Fruit fly (Drosophila melanogaster): ENCODE measurements around the gene CG2841.
A peak's percentile ranks its signal among the peaks of the same experiment; 100 is the strongest.

The CG2841 gene

DNA sequence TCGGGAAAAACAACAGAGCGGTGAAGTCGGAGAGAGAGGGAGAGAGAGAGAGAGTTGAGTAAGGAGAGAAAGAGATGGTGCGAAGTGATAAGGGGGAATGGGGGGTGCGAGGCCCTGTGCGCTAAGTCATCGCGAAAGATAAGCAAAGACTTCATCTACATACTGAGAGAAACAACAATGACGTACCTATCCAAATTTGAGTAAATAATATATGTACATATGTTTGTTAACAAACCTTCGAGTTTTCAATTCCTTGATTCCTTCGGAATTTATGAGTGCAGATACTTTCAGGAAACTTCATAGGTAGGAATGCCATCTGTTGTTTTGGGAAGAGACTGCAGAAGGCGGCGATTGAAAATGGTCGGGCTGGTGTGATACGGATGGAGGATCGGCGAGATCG, 29.7 kb downstream of the CG2841 start (continued):
- TF ChIP-seq rgr (GFP tag; optimal IDR thresholded peaks at IDR 0.05) (no peak), sv (GFP tag; optimal IDR thresholded peaks at IDR 0.05) (no peak), GATAd (GFP tag; optimal IDR thresholded peaks at IDR 0.05) (no peak), br (GFP tag; optimal IDR thresholded peaks at IDR 0.05) (peak; percentile 46), brk (GFP tag; optimal IDR thresholded peaks at IDR 0.05) (no peak)

DNA sequence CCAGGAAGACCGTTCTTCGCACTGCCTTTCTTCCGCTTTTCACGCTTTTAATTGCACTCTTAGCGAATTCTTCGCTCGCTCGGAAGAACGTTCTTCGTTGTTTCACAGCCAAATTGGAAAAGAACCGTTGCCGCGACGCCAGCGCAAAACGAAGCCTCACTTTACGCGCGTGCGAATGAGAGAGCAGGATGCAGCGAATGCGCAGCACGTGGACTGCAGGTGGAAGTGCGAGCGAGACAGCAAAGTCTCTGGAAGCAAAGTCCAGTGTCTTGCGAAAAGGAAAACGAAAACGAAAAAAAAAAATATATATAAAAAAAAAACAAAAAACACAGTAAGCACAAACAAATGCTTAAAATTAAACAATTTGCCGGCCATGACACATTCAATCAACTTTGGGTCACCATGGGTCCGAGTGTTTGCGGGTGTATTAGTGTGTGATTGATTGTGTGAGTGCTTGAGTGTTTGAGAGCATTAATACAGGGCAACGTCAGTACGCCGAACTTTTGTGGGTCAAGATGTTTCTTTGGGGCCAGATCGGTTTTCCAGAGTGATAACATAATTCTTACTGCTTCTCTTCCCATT, 31.5 kb downstream of the CG2841 start, which contains the start of gene Ilp6:
TSS of gene Ilp6 (minus strand) at position 103 of the 582 bp plus-strand sequence.
- TF ChIP-seq Hr83 (GFP tag; optimal IDR thresholded peaks at IDR 0.05; ENCODE audit: poor library complexity, severe bottlenecking), result no peak
- TF ChIP-seq sv (GFP tag; optimal IDR thresholded peaks at IDR 0.05), result no peak
- peak; percentile 87 for TF ChIP-seq Hnf4 (GFP tag; optimal IDR thresholded peaks at IDR 0.05)
- TF ChIP-seq Rel (GFP tag; optimal IDR thresholded peaks at IDR 0.05), result peak; percentile 54
- peak; percentile 48 for TF ChIP-seq Rel (tag; optimal IDR thresholded peaks at IDR 0.05)
- TF ChIP-seq N (GFP tag; optimal IDR thresholded peaks at IDR 0.05), result no peak
- TF ChIP-seq Vsx2 (GFP tag; optimal IDR thresholded peaks at IDR 0.05; ENCODE audit: partially characterized antibody), result no peak
- peak; percentile 19 for TF ChIP-seq Sp1 (GFP tag; optimal IDR thresholded peaks at IDR 0.05)
- TF ChIP-seq h (GFP tag; optimal IDR thresholded peaks at IDR 0.05), result peak; percentile 20

DNA sequence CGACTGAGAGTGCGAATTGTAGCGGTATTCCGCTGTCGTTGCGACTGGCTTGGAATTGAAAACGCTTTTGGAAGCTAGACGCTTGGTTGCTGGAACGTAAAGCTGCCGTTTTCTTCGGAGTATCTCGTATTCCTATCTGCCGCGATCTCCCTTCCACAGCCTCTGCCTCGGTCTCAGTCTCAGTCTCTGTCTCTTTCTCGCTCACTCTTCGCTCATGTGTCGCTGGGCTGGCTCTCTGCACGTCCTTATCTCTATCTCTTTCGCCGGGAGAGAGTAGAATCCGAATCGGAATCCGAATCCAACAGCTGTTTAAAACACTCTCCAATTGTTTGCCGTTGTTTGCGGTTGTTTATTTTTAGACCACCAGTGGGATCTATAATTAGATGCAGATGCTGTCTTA, 32.1 kb downstream of the CG2841 start:
- TF ChIP-seq brk (GFP tag; optimal IDR thresholded peaks at IDR 0.05) (no peak), dl (GFP tag; optimal IDR thresholded peaks at IDR 0.05; ENCODE audit: insufficient read depth in 1 of 2, partially characterized antibody in 2 of 2) (peak in 1 of 2 experiments; percentile 30), pan (optimal IDR thresholded peaks at IDR 0.05) (no peak), Rel (GFP tag; optimal IDR thresholded peaks at IDR 0.05) (no peak), Rel (tag; optimal IDR thresholded peaks at IDR 0.05) (no peak), Dif (GFP tag; optimal IDR thresholded peaks at IDR 0.05; ENCODE audit: partially characterized antibody) (peak; percentile 17)

DNA sequence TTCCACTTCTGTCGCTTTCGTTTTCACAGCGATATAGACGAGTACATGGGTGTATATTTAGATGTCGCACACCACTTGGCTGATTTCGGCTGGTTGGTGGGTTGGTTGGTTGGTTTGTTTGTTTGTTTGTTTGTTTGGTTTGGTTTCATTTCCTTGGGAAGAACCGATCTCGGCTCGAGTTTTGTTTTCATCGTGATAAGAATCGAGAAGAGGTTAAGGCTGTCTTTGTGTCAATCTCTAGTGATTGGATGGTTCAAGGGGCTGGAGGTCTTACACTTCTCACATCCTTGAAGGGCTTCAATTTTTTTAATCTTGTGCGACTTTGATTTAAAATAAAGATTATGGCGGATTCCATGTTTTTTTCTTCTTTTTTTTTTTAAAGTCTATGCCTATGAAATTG, 33.4 kb downstream of the CG2841 start:
- no peak for TF ChIP-seq CrebA (GFP tag; optimal IDR thresholded peaks at IDR 0.05; ENCODE audit: borderline replicate concordance)
- no peak for TF ChIP-seq Rel (GFP tag; optimal IDR thresholded peaks at IDR 0.05)
- TF ChIP-seq Rel (tag; optimal IDR thresholded peaks at IDR 0.05), result peak; percentile 78
- no peak for TF ChIP-seq psq (GFP tag; optimal IDR thresholded peaks at IDR 0.05)
- no peak for TF ChIP-seq Myc (optimal IDR thresholded peaks at IDR 0.05)

DNA sequence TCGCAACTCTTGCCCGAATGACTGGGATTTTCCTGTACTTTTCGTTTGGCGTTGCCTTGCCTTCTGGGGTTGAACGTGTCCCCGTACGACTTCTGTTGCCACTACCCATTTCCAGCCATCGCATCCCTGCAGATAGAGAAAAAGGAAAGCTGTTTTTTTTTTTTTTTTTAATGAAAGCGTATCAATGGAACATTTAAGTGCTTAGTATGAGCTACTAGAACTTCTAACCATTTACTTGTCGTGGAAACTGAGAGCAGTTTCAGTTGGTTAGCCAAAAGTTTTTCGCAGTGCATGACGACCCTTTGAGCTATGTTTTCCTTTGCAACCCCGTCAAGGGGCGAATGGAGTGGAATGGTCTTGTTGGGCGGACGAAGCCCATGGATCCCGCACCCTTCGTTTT, 36.8 kb downstream of the CG2841 start:
- TF ChIP-seq Sp1 (GFP tag; optimal IDR thresholded peaks at IDR 0.05) (peak; percentile 64), Hr78 (GFP tag; optimal IDR thresholded peaks at IDR 0.05) (no peak), N (GFP tag; optimal IDR thresholded peaks at IDR 0.05) (no peak), Rel (GFP tag; optimal IDR thresholded peaks at IDR 0.05) (no peak), Rel (tag; optimal IDR thresholded peaks at IDR 0.05) (no peak), pan (optimal IDR thresholded peaks at IDR 0.05) (no peak), h (GFP tag; optimal IDR thresholded peaks at IDR 0.05) (no peak), Myc (optimal IDR thresholded peaks at IDR 0.05) (no peak), Hr83 (GFP tag; optimal IDR thresholded peaks at IDR 0.05; ENCODE audit: poor library complexity, severe bottlenecking) (no peak), Mio (GFP tag; optimal IDR thresholded peaks at IDR 0.05) (no peak), woc (GFP tag; optimal IDR thresholded peaks at IDR 0.05) (peak; percentile 57), CrebA (GFP tag; optimal IDR thresholded peaks at IDR 0.05; ENCODE audit: borderline replicate concordance) (no peak), Dfd (GFP tag; optimal IDR thresholded peaks at IDR 0.05) (no peak), CG32264 (GFP tag; optimal IDR thresholded peaks at IDR 0.05) (no peak), dsf (GFP tag; optimal IDR thresholded peaks at IDR 0.05; ENCODE audit: borderline replicate concordance) (no peak), tai (GFP tag; optimal IDR thresholded peaks at IDR 0.05) (no peak), CG9705 (GFP tag; optimal IDR thresholded peaks at IDR 0.05) (no peak), brk (GFP tag; optimal IDR thresholded peaks at IDR 0.05) (no peak), dmrt93B (GFP tag; optimal IDR thresholded peaks at IDR 0.05) (no peak), foxo (GFP tag; optimal IDR thresholded peaks at IDR 0.05) (peak in 1 of 2 experiments; percentile 80), jim (GFP tag; optimal IDR thresholded peaks at IDR 0.05) (no peak), sage (GFP tag; optimal IDR thresholded peaks at IDR 0.05) (peak; percentile 14), br (GFP tag; optimal IDR thresholded peaks at IDR 0.05) (peak; percentile 78), lola (GFP tag; optimal IDR thresholded peaks at IDR 0.05) (no peak), OdsH (GFP tag; optimal IDR thresholded peaks at IDR 0.05) (peak; percentile 73), dl (GFP tag; optimal IDR thresholded peaks at IDR 0.05; ENCODE audit: insufficient read depth in 1 of 2, partially characterized antibody in 2 of 2) (no peak), ey (GFP tag; optimal IDR thresholded peaks at IDR 0.05) (peak; percentile 82), Dif (GFP tag; optimal IDR thresholded peaks at IDR 0.05; ENCODE audit: partially characterized antibody) (no peak), Hnf4 (GFP tag; optimal IDR thresholded peaks at IDR 0.05) (peak; percentile 77), fru (GFP tag; optimal IDR thresholded peaks at IDR 0.05) (peak; percentile 82), Abd-B (GFP tag; optimal IDR thresholded peaks at IDR 0.05) (no peak), HLH106 (tag; optimal IDR thresholded peaks at IDR 0.05) (peak; percentile 62), psq (GFP tag; optimal IDR thresholded peaks at IDR 0.05) (peak; percentile 61), Jra (GFP tag; optimal IDR thresholded peaks at IDR 0.05) (peak; percentile 64), GATAd (GFP tag; optimal IDR thresholded peaks at IDR 0.05) (no peak), sv (GFP tag; optimal IDR thresholded peaks at IDR 0.05) (peak; percentile 67), rgr (GFP tag; optimal IDR thresholded peaks at IDR 0.05) (peak; percentile 75), usp (GFP tag; optimal IDR thresholded peaks at IDR 0.05) (no peak)

All from whole organism, wandering third instar larva.